ENCODE assay signal across 1 fruit fly cellular context in the genomic region with DNA sequence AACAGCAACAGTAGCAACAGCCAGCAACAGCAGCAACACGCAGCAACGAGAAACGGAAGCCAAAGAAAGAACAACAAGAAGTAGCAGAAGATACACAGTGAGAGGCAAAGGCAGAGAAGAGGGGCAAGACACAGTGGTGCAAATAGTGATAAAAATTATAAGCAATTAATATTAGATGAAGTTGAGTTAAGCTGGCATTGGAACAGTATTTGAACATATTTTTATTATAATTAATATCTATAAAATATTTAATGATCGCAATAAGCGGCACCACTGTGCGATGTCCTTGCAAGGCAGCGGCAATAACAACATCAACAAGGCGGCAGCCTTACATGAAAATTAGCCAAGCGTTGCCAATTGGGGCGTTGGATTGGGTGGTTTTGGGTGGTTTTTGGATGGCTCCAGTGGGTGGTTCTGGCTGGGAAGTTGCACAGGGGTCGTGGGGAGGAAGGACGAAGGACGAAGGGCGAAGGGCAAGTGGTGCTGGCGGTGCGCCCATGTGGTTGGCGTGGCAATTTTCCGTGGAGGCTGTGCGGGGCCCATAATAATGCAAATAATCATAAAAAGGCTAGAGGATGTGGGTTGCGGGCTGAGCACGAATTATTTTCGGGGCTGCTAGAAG.
TF ChIP-seq lines count a peak whose summit lies in the region.

No protein-coding gene starts in this region.

TF ChIP-seq in whole organism, embryonic, 481 proteins besides CTCF, POLR2A, EP300 and RAD21 (continued from another document):
- TF ChIP-seq CG7556 (GFP tag; optimal IDR thresholded peaks at IDR 0.05; lab: Kevin White, UChicago) (peak; percentile 66), Camta (GFP tag; optimal IDR thresholded peaks at IDR 0.05; lab: Kevin White, UChicago) (no peak), cas (GFP tag; IDR thresholded peaks at IDR 0.05; lab: Robert Waterston, UW) (no peak), ATbp (GFP tag; optimal IDR thresholded peaks at IDR 0.05; lab: Kevin White, UChicago) (peak; percentile 26), CG14014 (GFP tag; IDR thresholded peaks at IDR 0.05; lab: Robert Waterston, UW) (peak; percentile 59; the same call in 1 of the 2 replicates), CG14965 (GFP tag; optimal IDR thresholded peaks at IDR 0.05; lab: Kevin White, UChicago; ENCODE audit: borderline replicate concordance) (no peak), Scr (GFP tag; IDR thresholded peaks at IDR 0.05; lab: Robert Waterston, UW; ENCODE audit: partially characterized antibody) (no peak), CG10979 (tag; optimal IDR thresholded peaks at IDR 0.05; lab: Kevin White, UChicago) (no peak), CG12659 (GFP tag; optimal IDR thresholded peaks at IDR 0.05; lab: Kevin White, UChicago) (peak; percentile 28), ap (GFP tag; IDR thresholded peaks at IDR 0.05; lab: Robert Waterston, UW) (no peak), CG10462 (GFP tag; optimal IDR thresholded peaks at IDR 0.05; lab: Kevin White, UChicago) (no peak), danr (GFP tag; IDR thresholded peaks at IDR 0.05; lab: Robert Waterston, UW) (no peak), CG11695 (GFP tag; IDR thresholded peaks at IDR 0.05; lab: Robert Waterston, UW) (peak; percentile 71), CG12236 (GFP tag; optimal IDR thresholded peaks at IDR 0.05; lab: Kevin White, UChicago) (no peak), Dip3 (GFP tag; optimal IDR thresholded peaks at IDR 0.05; lab: Kevin White, UChicago) (no peak), zfh1 (GFP tag; IDR thresholded peaks at IDR 0.05; lab: Robert Waterston, UW) (peak; percentile 76; the same call in 2 of the 3 replicates), Lhr (GFP tag; optimal IDR thresholded peaks at IDR 0.05; lab: Kevin White, UChicago) (no peak), CG18599 (GFP tag; optimal IDR thresholded peaks at IDR 0.05; lab: Kevin White, UChicago) (peak; percentile 88), Bdp1 (GFP tag; optimal IDR thresholded peaks at IDR 0.05; lab: Kevin White, UChicago) (no peak), CG13287 (GFP tag; IDR thresholded peaks at IDR 0.05; lab: Robert Waterston, UW; ENCODE audit: partially characterized antibody) (no peak), ci (GFP tag; IDR thresholded peaks at IDR 0.05; lab: Robert Waterston, UW) (peak; percentile 60; the same call in 1 of the 3 replicates), CG11093 (GFP tag; IDR thresholded peaks at IDR 0.05; lab: Robert Waterston, UW) (no peak), phol (tag; optimal IDR thresholded peaks at IDR 0.05; lab: Kevin White, UChicago) (no peak), CG17912 (GFP tag; optimal IDR thresholded peaks at IDR 0.05; lab: Kevin White, UChicago) (no peak), bsh (GFP tag; optimal IDR thresholded peaks at IDR 0.05; lab: Kevin White, UChicago) (no peak), CG31441 (GFP tag; IDR thresholded peaks at IDR 0.05; lab: Robert Waterston, UW) (peak; percentile 39; the same call in 1 of the 2 replicates), onecut (GFP tag; IDR thresholded peaks at IDR 0.05; lab: Robert Waterston, UW) (peak; percentile 19; the same call in 1 of the 2 replicates), Ada2b (GFP tag; IDR thresholded peaks at IDR 0.05; lab: Robert Waterston, UW) (peak; percentile 50; the same call in 1 of the 2 replicates), da (GFP tag; optimal IDR thresholded peaks at IDR 0.05; lab: Kevin White, UChicago) (no peak), CG4820 (GFP tag; optimal IDR thresholded peaks at IDR 0.05; lab: Kevin White, UChicago) (no peak), CG15514 (GFP tag; optimal IDR thresholded peaks at IDR 0.05; lab: Kevin White, UChicago) (peak; percentile 45), Dbx (GFP tag; IDR thresholded peaks at IDR 0.05; lab: Robert Waterston, UW) (peak; percentile 46; the same call in 1 of the 3 replicates), CG11504 (tag; optimal IDR thresholded peaks at IDR 0.05; lab: Kevin White, UChicago) (peak; percentile 56), Hey (tag; optimal IDR thresholded peaks at IDR 0.05; lab: Kevin White, UChicago) (no peak), CG3407 (GFP tag; optimal IDR thresholded peaks at IDR 0.05; lab: Kevin White, UChicago) (no peak), sens-2 (GFP tag; IDR thresholded peaks at IDR 0.05; lab: Robert Waterston, UW) (no peak), ham (GFP tag; IDR thresholded peaks at IDR 0.05; lab: Robert Waterston, UW) (no peak), CG13296 (GFP tag; optimal IDR thresholded peaks at IDR 0.05; lab: Kevin White, UChicago) (peak; percentile 57), Aef1 (GFP tag; IDR thresholded peaks at IDR 0.05; lab: Robert Waterston, UW) (peak; percentile 37; the same call in 1 of the 3 replicates), CG13123 (GFP tag; optimal IDR thresholded peaks at IDR 0.05; lab: Kevin White, UChicago) (no peak), H2.0 (GFP tag; IDR thresholded peaks at IDR 0.05; lab: Robert Waterston, UW) (no peak), dmrt99B (tag; optimal IDR thresholded peaks at IDR 0.05; lab: Kevin White, UChicago) (peak; percentile 52), Adf1 (GFP tag; IDR thresholded peaks at IDR 0.05; lab: Robert Waterston, UW) (peak; percentile 24; the same call in 1 of the 2 replicates), Taf1 (GFP tag; IDR thresholded peaks at IDR 0.05; lab: Robert Waterston, UW) (peak; percentile 62; the same call in 1 of the 2 replicates), hbn (GFP tag; IDR thresholded peaks at IDR 0.05; lab: Robert Waterston, UW; ENCODE audit: partially characterized antibody) (no peak), CG17829 (tag; optimal IDR thresholded peaks at IDR 0.05; lab: Kevin White, UChicago) (peak; percentile 47), CG13894 (tag; optimal IDR thresholded peaks at IDR 0.05; lab: Kevin White, UChicago) (no peak), CG1792 (GFP tag; optimal IDR thresholded peaks at IDR 0.05; lab: Kevin White, UChicago) (no peak), CG11560 (tag; IDR thresholded peaks at IDR 0.05; lab: Robert Waterston, UW) (0 out of 3 replicates have a peak, but pooled peaks have one; percentile 29), Drgx (GFP tag; IDR thresholded peaks at IDR 0.05; lab: Robert Waterston, UW) (no peak), CG10959 (GFP tag; IDR thresholded peaks at IDR 0.05; lab: Robert Waterston, UW) (no peak), CG16813 (GFP tag; IDR thresholded peaks at IDR 0.05; lab: Robert Waterston, UW; ENCODE audit: partially characterized antibody) (no peak), CG34422 (GFP tag; IDR thresholded peaks at IDR 0.05; lab: Robert Waterston, UW) (no peak), Max (GFP tag; optimal IDR thresholded peaks at IDR 0.05; lab: Kevin White, UChicago) (no peak), eve (GFP tag; optimal IDR thresholded peaks at IDR 0.05; lab: Kevin White, UChicago) (no peak), sr (GFP tag; IDR thresholded peaks at IDR 0.05; lab: Robert Waterston, UW) (no peak), cwo (GFP tag; optimal IDR thresholded peaks at IDR 0.05; lab: Kevin White, UChicago) (peak; percentile 60), NK7.1 (GFP tag; optimal IDR thresholded peaks at IDR 0.05; lab: Kevin White, UChicago) (no peak), Ssrp (tag; optimal IDR thresholded peaks at IDR 0.05; lab: Kevin White, UChicago) (no peak), CG9817 (tag; optimal IDR thresholded peaks at IDR 0.05; lab: Kevin White, UChicago) (peak; percentile 15), Oaz (GFP tag; IDR thresholded peaks at IDR 0.05; lab: Robert Waterston, UW) (no peak), CG2202 (tag; optimal IDR thresholded peaks at IDR 0.05; lab: Kevin White, UChicago) (no peak), ind (GFP tag; optimal IDR thresholded peaks at IDR 0.05; lab: Kevin White, UChicago) (peak; percentile 23), PHDP (tag; optimal IDR thresholded peaks at IDR 0.05; lab: Kevin White, UChicago) (no peak), Abd-B (GFP tag; optimal IDR thresholded peaks at IDR 0.05; lab: Kevin White, UChicago) (no peak), btn (GFP tag; optimal IDR thresholded peaks at IDR 0.05; lab: Kevin White, UChicago) (no peak), gem (tag; optimal IDR thresholded peaks at IDR 0.05; lab: Kevin White, UChicago) (peak; percentile 47), CG15696 (tag; optimal IDR thresholded peaks at IDR 0.05; lab: Kevin White, UChicago) (no peak), prd (optimal IDR thresholded peaks at IDR 0.05; lab: Kevin White, UChicago) (no peak), prd (GFP tag; IDR thresholded peaks at IDR 0.05; lab: Robert Waterston, UW) (peak; percentile 87), MBD-R2 (GFP tag; IDR thresholded peaks at IDR 0.05; lab: Robert Waterston, UW) (peak; percentile 11; the same call in 1 of the 2 replicates), ara (GFP tag; IDR thresholded peaks at IDR 0.05; lab: Robert Waterston, UW) (peak; percentile 61; the same call in 1 of the 2 replicates), CG11085 (GFP tag; IDR thresholded peaks at IDR 0.05; lab: Robert Waterston, UW) (peak; percentile 22; the same call in 1 of the 2 replicates), slp2 (GFP tag; optimal IDR thresholded peaks at IDR 0.05; lab: Kevin White, UChicago) (no peak), vnd (GFP tag; IDR thresholded peaks at IDR 0.05; lab: Robert Waterston, UW; ENCODE audit: partially characterized antibody) (no peak), esg (GFP tag; conservative IDR thresholded peaks at IDR 0.05; lab: Robert Waterston, UW) (0 out of 2 replicates have a peak, but pooled peaks have one; percentile 10), TFAM (GFP tag; optimal IDR thresholded peaks at IDR 0.05; lab: Kevin White, UChicago) (no peak), E2f2 (GFP tag; IDR thresholded peaks at IDR 0.05; lab: Robert Waterston, UW) (no peak), CG30403 (GFP tag; optimal IDR thresholded peaks at IDR 0.05; lab: Kevin White, UChicago) (peak; percentile 0), so (GFP tag; IDR thresholded peaks at IDR 0.05; lab: Robert Waterston, UW) (0 out of 3 replicates have a peak, but pooled peaks have one; percentile 45), stwl (tag; optimal IDR thresholded peaks at IDR 0.05; lab: Kevin White, UChicago) (no peak), D (optimal IDR thresholded peaks at IDR 0.05; lab: Kevin White, UChicago) (no peak), D (GFP tag; optimal IDR thresholded peaks at IDR 0.05; lab: Kevin White, UChicago) (no peak), Atf3 (GFP tag; optimal IDR thresholded peaks at IDR 0.05; lab: Kevin White, UChicago) (no peak), CG6813 (GFP tag; optimal IDR thresholded peaks at IDR 0.05; lab: Kevin White, UChicago) (no peak), Hmx (GFP tag; optimal IDR thresholded peaks at IDR 0.05; lab: Kevin White, UChicago) (no peak), CG30020 (tag; optimal IDR thresholded peaks at IDR 0.05; lab: Kevin White, UChicago) (no peak), CG11696 (GFP tag; IDR thresholded peaks at IDR 0.05; lab: Robert Waterston, UW) (peak; percentile 63), CG8478 (optimal IDR thresholded peaks at IDR 0.05; lab: Kevin White, UChicago) (no peak), CG9609 (GFP tag; optimal IDR thresholded peaks at IDR 0.05; lab: Kevin White, UChicago) (no peak), fd102C (GFP tag; optimal IDR thresholded peaks at IDR 0.05; lab: Kevin White, UChicago) (no peak), gsb (GFP tag; IDR thresholded peaks at IDR 0.05; lab: Robert Waterston, UW) (0 out of 2 replicates have a peak, but pooled peaks have one; percentile 5), maf-S (GFP tag; optimal IDR thresholded peaks at IDR 0.05; lab: Kevin White, UChicago) (no peak), CG4282 (GFP tag; optimal IDR thresholded peaks at IDR 0.05; lab: Kevin White, UChicago) (no peak), ssp (GFP tag; IDR thresholded peaks at IDR 0.05; lab: Robert Waterston, UW) (peak; percentile 20; the same call in 1 of the 2 replicates), Fer3 (tag; optimal IDR thresholded peaks at IDR 0.05; lab: Kevin White, UChicago) (peak; percentile 18), lbe (GFP tag; optimal IDR thresholded peaks at IDR 0.05; lab: Kevin White, UChicago) (no peak), org-1 (GFP tag; optimal IDR thresholded peaks at IDR 0.05; lab: Kevin White, UChicago) (peak; percentile 9), stc (GFP tag; IDR thresholded peaks at IDR 0.05; lab: Robert Waterston, UW) (peak; percentile 66; the same call in 1 of the 2 replicates), hb (GFP tag; IDR thresholded peaks at IDR 0.05; lab: Robert Waterston, UW; ENCODE audit: partially characterized antibody) (no peak), NC2α (GFP tag; optimal IDR thresholded peaks at IDR 0.05; lab: Kevin White, UChicago) (no peak), CG10366 (GFP tag; IDR thresholded peaks at IDR 0.05; lab: Robert Waterston, UW) (peak; percentile 58), CG2116 (GFP tag; optimal IDR thresholded peaks at IDR 0.05; lab: Kevin White, UChicago) (no peak), kah (GFP tag; optimal IDR thresholded peaks at IDR 0.05; lab: Kevin White, UChicago) (no peak), CG7839 (tag; optimal IDR thresholded peaks at IDR 0.05; lab: Kevin White, UChicago) (peak; percentile 53), CG12769 (tag; optimal IDR thresholded peaks at IDR 0.05; lab: Kevin White, UChicago) (no peak), H15 (GFP tag; IDR thresholded peaks at IDR 0.05; lab: Robert Waterston, UW) (peak; percentile 28; the same call in 1 of the 3 replicates), ro (GFP tag; IDR thresholded peaks at IDR 0.05; lab: Robert Waterston, UW) (peak; percentile 39; the same call in 1 of the 2 replicates), ken (GFP tag; IDR thresholded peaks at IDR 0.05; lab: Robert Waterston, UW) (no peak), wdn (GFP tag; IDR thresholded peaks at IDR 0.05; lab: Robert Waterston, UW) (0 out of 2 replicates have a peak, but pooled peaks have one; percentile 15), CG9727 (GFP tag; optimal IDR thresholded peaks at IDR 0.05; lab: Kevin White, UChicago) (peak; percentile 6), CG9215 (GFP tag; IDR thresholded peaks at IDR 0.05; lab: Robert Waterston, UW) (peak; percentile 41; the same call in 1 of the 2 replicates), Jarid2 (GFP tag; optimal IDR thresholded peaks at IDR 0.05; lab: Kevin White, UChicago) (no peak), pho (GFP tag; optimal IDR thresholded peaks at IDR 0.05; lab: Kevin White, UChicago) (no peak), pzg (GFP tag; optimal IDR thresholded peaks at IDR 0.05; lab: Kevin White, UChicago) (no peak)
